Worm (Caenorhabditis elegans) whole organism, L2 larva: ENCODE data around the gene asp-16.
"Not testable (repeated sequence)": the region's sequence is repeated elsewhere in the genome, so short reads cannot be mapped to it uniquely, and the experiment has no call there.

Experiments used
- C34F6.9 ChIP-seq: fragments of 150-350 bp; optimal IDR thresholded peaks from 2 replicates; lab custom pipeline; 2014; ENCODE audit warnings: missing biosample characterization, missing genetic modification characterization
- F13H6.1 ChIP-seq: sonication (generic microtip); optimal IDR thresholded peaks from 2 replicates; lab custom pipeline; 2016; ENCODE audit warnings: missing genetic modification characterization, missing compliant biosample characterization
- R02D3.7 ChIP-seq: fragments of 150-350 bp; optimal IDR thresholded peaks from 2 replicates; lab custom pipeline; 2014; ENCODE audit warnings: missing biosample characterization, missing genetic modification characterization
- Y55F3AM.14 ChIP-seq: fragments of 200-800 bp; sonication (Bioruptor generic); optimal IDR thresholded peaks from 2 replicates; lab custom pipeline; 2018; ENCODE audit warnings: mild to moderate bottlenecking, missing genetic modification characterization, missing compliant biosample characterization
- ama-1 ChIP-seq: fragments of 150-350 bp; optimal IDR thresholded peaks from 2 replicates; lab custom pipeline; 2018; ENCODE audit warnings: inconsistent platforms
- egl-27 ChIP-seq: sonication (generic microtip); optimal IDR thresholded peaks from 3 replicates; lab custom pipeline; 2017; ENCODE audit warnings: missing biosample characterization, missing genetic modification reagents, missing genetic modification characterization
- fos-1 ChIP-seq: fragments of 150-350 bp; optimal IDR thresholded peaks from 2 replicates; lab custom pipeline; 2014; ENCODE audit warnings: missing biosample characterization, missing genetic modification characterization
- gmeb-1 ChIP-seq: fragments of 150-350 bp; optimal IDR thresholded peaks from 2 replicates; lab custom pipeline; 2014; ENCODE audit warnings: missing biosample characterization, missing genetic modification characterization
- lin-11 ChIP-seq: fragments of 150-350 bp; sonication (generic microtip); optimal IDR thresholded peaks from 2 replicates; lab custom pipeline; 2014; ENCODE audit warnings: missing biosample characterization, missing genetic modification characterization, inconsistent platforms, mixed read lengths
- lin-13 ChIP-seq: fragments of 150-350 bp; optimal IDR thresholded peaks from 2 replicates; lab custom pipeline; 2014; ENCODE audit warnings: missing biosample characterization, missing genetic modification reagents, missing genetic modification characterization
- lsy-2 ChIP-seq, 2 experiments: fragments of 150-350 bp in 1 of 2; sonication (generic microtip) in 1 of 2; optimal IDR thresholded peaks; 2 replicates each; lab custom pipeline; 2014 to 2017; ENCODE audit warnings: missing biosample characterization in 2 of 2, missing genetic modification characterization in 2 of 2
- mbf-1 ChIP-seq: sonication (generic microtip); optimal IDR thresholded peaks from 2 replicates; lab custom pipeline; 2017; ENCODE audit warnings: missing biosample characterization, missing genetic modification characterization
- mdl-1 ChIP-seq, 2 experiments: fragments of 150-350 bp in 1 of 2; sonication (generic microtip) in 1 of 2; optimal IDR thresholded peaks; 2 replicates each; lab custom pipeline; 2017; ENCODE audit warnings: missing biosample characterization in 2 of 2, missing genetic modification characterization in 2 of 2
- nhr-10 ChIP-seq: sonication (generic microtip); optimal IDR thresholded peaks from 2 replicates; lab custom pipeline; 2017; ENCODE audit warnings: missing biosample characterization, missing genetic modification characterization
- nhr-11 ChIP-seq: fragments of 150-350 bp; optimal IDR thresholded peaks from 2 replicates; lab custom pipeline; 2014; ENCODE audit warnings: missing biosample characterization, missing genetic modification characterization
- nhr-12 ChIP-seq: fragments of 150-350 bp; optimal IDR thresholded peaks from 2 replicates; lab custom pipeline; 2014; ENCODE audit warnings: missing biosample characterization, missing genetic modification characterization
- nhr-129 ChIP-seq: fragments of 150-350 bp; optimal IDR thresholded peaks from 2 replicates; lab custom pipeline; 2014; ENCODE audit warnings: missing biosample characterization, missing genetic modification characterization
- nhr-21 ChIP-seq: fragments of 150-350 bp; optimal IDR thresholded peaks from 2 replicates; lab custom pipeline; 2014; ENCODE audit warnings: missing biosample characterization, missing genetic modification characterization
- nhr-237 ChIP-seq: fragments of 150-350 bp; optimal IDR thresholded peaks from 2 replicates; lab custom pipeline; 2014; ENCODE audit warnings: missing biosample characterization, missing genetic modification characterization
- nhr-25 ChIP-seq: fragments of 150-350 bp; sonication (generic microtip); optimal IDR thresholded peaks from 3 replicates; lab custom pipeline; 2014; ENCODE audit warnings: missing biosample characterization, missing genetic modification characterization
- nhr-6 ChIP-seq: fragments of 150-350 bp; optimal IDR thresholded peaks from 2 replicates; lab custom pipeline; 2014; ENCODE audit warnings: missing biosample characterization, missing genetic modification characterization
- nhr-77 ChIP-seq: fragments of 150-350 bp; optimal IDR thresholded peaks from 2 replicates; lab custom pipeline; 2014; ENCODE audit warnings: missing biosample characterization, missing genetic modification characterization
- peb-1 ChIP-seq: fragments of 150-350 bp; optimal IDR thresholded peaks from 2 replicates; lab custom pipeline; 2014; ENCODE audit warnings: missing biosample characterization, missing genetic modification characterization
- sem-4 ChIP-seq: fragments of 150-350 bp; optimal IDR thresholded peaks from 2 replicates; lab custom pipeline; 2014; ENCODE audit warnings: missing biosample characterization, missing genetic modification reagents, missing genetic modification characterization
- skn-1 ChIP-seq: sonication (generic microtip); optimal IDR thresholded peaks from 2 replicates; lab custom pipeline; 2017; ENCODE audit warnings: missing biosample characterization, missing genetic modification characterization
- sma-3 ChIP-seq: sonication (generic microtip); optimal IDR thresholded peaks from 2 replicates; lab custom pipeline; 2016; ENCODE audit warnings: missing genetic modification reagents, missing genetic modification characterization, missing compliant biosample characterization
- sma-9 ChIP-seq, 2 experiments: fragments of 150-350 bp in 1 of 2; sonication (generic microtip) in 1 of 2; optimal IDR thresholded peaks; 2 replicates each; lab custom pipeline; 2014 to 2016; ENCODE audit warnings: missing genetic modification characterization in 2 of 2, mild to moderate bottlenecking in 1 of 2, missing biosample characterization in 1 of 2, missing compliant biosample characterization in 1 of 2, missing genetic modification reagents in 1 of 2, moderate library complexity in 1 of 2
- snpc-4 ChIP-seq: fragments of 150-350 bp; optimal IDR thresholded peaks from 2 replicates; lab custom pipeline; 2014; ENCODE audit warnings: missing biosample characterization, missing genetic modification characterization
- unc-39 ChIP-seq: fragments of 150-350 bp; optimal IDR thresholded peaks from 2 replicates; lab custom pipeline; 2014; ENCODE audit warnings: missing biosample characterization, missing genetic modification characterization
- unc-62 ChIP-seq: fragments of 150-350 bp; optimal IDR thresholded peaks from 2 replicates; lab custom pipeline; 2014; ENCODE audit warnings: missing biosample characterization, missing genetic modification reagents, missing genetic modification characterization
- zag-1 ChIP-seq: fragments of 150-350 bp; optimal IDR thresholded peaks from 2 replicates; lab custom pipeline; 2014; ENCODE audit warnings: missing biosample characterization, missing genetic modification characterization
- ztf-1 ChIP-seq: fragments of 200-800 bp; sonication (Bioruptor generic); conservative IDR thresholded peaks from 2 replicates; pipeline ENCODE4 v1.3.6; 2022; ENCODE audit warnings: missing genetic modification characterization, missing compliant biosample characterization
- ztf-4 ChIP-seq: fragments of 150-350 bp; optimal IDR thresholded peaks from 2 replicates; lab custom pipeline; 2014; ENCODE audit warnings: missing biosample characterization, missing genetic modification characterization

asp-16 gene

DNA sequence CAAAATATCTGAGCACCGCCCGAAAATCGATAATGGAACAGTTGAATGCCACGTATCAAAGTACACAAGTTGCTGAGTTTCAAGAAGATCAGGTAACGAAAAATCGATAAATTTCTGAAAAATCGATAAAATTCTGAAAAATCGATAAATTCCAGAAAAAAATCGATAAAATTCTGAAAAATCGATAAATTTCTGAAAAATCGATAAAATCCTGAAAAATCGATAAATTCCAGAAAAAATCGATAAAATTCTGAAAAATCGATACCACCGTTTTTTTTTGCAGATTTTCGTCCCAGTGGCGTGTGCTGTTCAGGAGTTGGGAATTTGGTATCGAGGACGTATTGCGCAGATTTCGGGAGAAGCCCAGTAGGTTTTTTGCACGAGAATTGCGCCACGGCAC is 15.1 kb downstream of the asp-16 start:
- TF ChIP-seq ztf-1 (GFP tag; lab: Robert Waterston, UW), result no peak
- no peak for TF ChIP-seq fos-1 (tag; lab: Kevin White, UChicago)
- TF ChIP-seq ama-1 (lab: Kevin White, UChicago), result no peak
- no peak for TF ChIP-seq C34F6.9

DNA sequence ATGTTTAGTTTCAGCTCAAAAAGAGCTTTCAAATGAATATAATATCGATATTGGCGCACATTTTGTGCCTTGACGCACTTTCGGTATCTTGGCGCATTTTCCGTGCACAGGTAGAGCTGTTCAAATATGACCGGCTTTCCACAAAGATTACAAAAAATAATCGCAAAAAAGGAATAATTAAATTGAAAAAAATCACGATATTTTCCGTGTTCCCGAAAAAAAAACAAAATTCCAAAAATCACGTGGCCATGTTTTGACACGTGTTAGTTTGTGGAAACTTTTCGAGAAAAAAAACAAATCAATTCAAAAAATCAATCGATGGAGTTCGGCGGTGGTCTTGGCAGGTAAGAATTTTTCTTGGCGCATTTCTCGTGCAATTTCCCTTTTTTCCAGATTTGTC is 16.2 kb downstream of the asp-16 start, which contains the start of gene Y39B6A.25:
TSS of gene Y39B6A.25 (plus strand) at position 301 of the 400 bp plus-strand sequence.
- TF ChIP-seq nhr-25 (tag; lab: Kevin White, UChicago) (no peak), snpc-4 (tag; lab: Kevin White, UChicago) (no peak), nhr-237 (no peak), nhr-129 (tag; lab: Kevin White, UChicago) (no peak), nhr-21 (tag; lab: Kevin White, UChicago) (no peak), lsy-2 (tag; optimal IDR thresholded peaks at IDR 0.05; lab: Kevin White, UChicago) (no peak), Y55F3AM.14 (GFP tag; lab: Kevin White, UChicago) (no peak), R02D3.7 (no peak), C34F6.9 (no peak), zag-1 (tag; lab: Kevin White, UChicago) (no peak), nhr-77 (tag; lab: Kevin White, UChicago) (no peak)

DNA sequence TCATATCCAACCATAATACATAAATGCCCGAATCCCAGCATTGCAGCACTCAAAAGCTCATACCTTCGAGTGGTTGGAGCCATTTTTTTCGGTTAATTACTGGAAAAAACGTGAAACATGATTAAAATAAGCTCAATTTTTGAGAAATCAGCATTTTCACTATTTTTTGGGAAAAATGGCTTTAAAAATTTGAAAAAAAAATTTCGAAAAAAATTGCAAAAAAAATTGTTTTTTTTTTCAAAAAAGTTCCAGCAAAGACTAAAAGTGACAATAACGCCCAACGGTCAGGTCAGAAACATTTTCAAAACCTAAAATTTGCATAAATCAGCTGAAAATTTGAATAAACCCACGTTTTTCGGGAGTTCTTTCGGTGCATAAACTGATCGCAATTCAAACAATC is 17.7 kb downstream of the asp-16 start, which contains the start of gene Y39B6A.29:
TSS of gene Y39B6A.29 (minus strand) at position 101 of the 400 bp plus-strand sequence.
- TF ChIP-seq unc-62 (no peak), ztf-4 (no peak), lin-13 (no peak), lin-11 (no peak), nhr-10 (no peak), mdl-1 (tag; optimal IDR thresholded peaks at IDR 0.05; lab: Kevin White, UChicago) (no peak), ama-1 (lab: Kevin White, UChicago) (no peak), nhr-12 (no peak), skn-1 (tag; lab: Kevin White, UChicago) (no peak), gmeb-1 (no peak), F13H6.1 (tag; lab: Kevin White, UChicago) (no peak), egl-27 (tag; lab: Kevin White, UChicago) (no peak), mbf-1 (tag; lab: Kevin White, UChicago) (no peak), nhr-77 (tag; lab: Kevin White, UChicago) (no peak), peb-1 (tag; lab: Kevin White, UChicago) (no peak), nhr-129 (tag; lab: Kevin White, UChicago) (no peak), Y55F3AM.14 (GFP tag; lab: Kevin White, UChicago) (no peak)

DNA sequence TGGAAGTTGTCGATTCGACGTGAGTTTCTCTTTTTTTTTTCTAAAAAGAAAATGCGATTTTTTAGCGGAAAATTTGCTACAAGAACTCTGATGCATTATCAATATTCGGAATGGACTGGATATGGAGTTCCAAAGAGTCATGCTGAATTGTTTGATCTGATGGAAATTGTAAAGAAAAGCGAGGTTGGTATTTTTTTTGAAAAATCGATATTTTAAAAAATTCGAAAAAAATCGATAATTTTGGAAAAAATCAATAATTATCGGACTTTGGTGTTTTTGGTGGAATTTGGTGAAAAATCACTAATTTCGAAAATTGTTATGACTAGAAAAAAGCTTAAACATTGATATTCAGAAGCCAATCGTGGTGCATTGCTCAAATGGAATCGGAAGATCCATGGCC is 23.2 kb downstream of the asp-16 start:
- TF ChIP-seq egl-27 (tag; lab: Kevin White, UChicago), result no peak
- TF ChIP-seq fos-1 (tag; lab: Kevin White, UChicago), result no peak
- no peak for TF ChIP-seq sma-3 (GFP tag; lab: Kevin White, UChicago)
- TF ChIP-seq nhr-6, result no peak
- TF ChIP-seq sem-4 (tag; lab: Kevin White, UChicago), result no peak
- TF ChIP-seq unc-39 (tag; lab: Kevin White, UChicago), result no peak
- TF ChIP-seq snpc-4 (tag; lab: Kevin White, UChicago), result no peak
- TF ChIP-seq nhr-77 (tag; lab: Kevin White, UChicago), result no peak
- TF ChIP-seq nhr-11 (tag; lab: Kevin White, UChicago), result no peak
- no peak for TF ChIP-seq nhr-10
- TF ChIP-seq mbf-1 (tag; lab: Kevin White, UChicago), result no peak
- no peak for TF ChIP-seq mdl-1 (tag; optimal IDR thresholded peaks at IDR 0.05; lab: Kevin White, UChicago)

DNA sequence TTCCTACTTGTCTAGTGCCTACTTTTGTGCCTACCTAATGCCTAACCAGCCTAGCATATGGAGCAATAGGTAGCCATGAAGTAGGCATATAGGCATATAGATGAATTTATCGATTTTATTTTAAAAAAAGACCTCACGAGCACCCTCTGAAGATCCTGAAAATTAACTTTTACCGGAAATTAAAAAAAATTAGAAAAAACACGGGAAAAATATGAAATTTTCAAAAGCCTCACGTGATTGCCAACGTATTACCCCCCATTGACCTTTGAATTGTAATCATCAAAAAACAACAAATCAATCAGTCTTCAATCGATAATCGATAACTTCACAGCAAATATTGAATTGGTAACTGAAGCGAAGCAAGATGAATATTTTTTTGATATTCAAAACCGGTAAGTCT is 28.1 kb downstream of the asp-16 start, which contains the start of gene Y39B6A.30:
TSS of gene Y39B6A.30 (plus strand) at position 301 of the 400 bp plus-strand sequence.
- not testable (repeated sequence) for TF ChIP-seq nhr-129 (tag; lab: Kevin White, UChicago); gmeb-1; sma-9 (GFP tag; optimal IDR thresholded peaks at IDR 0.05; lab: Kevin White, UChicago); sma-9 (tag; optimal IDR thresholded peaks at IDR 0.05; lab: Kevin White, UChicago)
